Worm (Caenorhabditis elegans) whole organism, L1 larva: ENCODE measurements around the gene F45D3.4.

Source experiments
- C04F5.9 ChIP-seq: sonication (generic microtip); optimal IDR thresholded peaks from 2 replicates; lab custom pipeline; 2016; ENCODE audit warnings: missing genetic modification characterization, missing compliant biosample characterization
- C16A3.4 ChIP-seq: fragments of 150-350 bp; optimal IDR thresholded peaks from 2 replicates; lab custom pipeline; 2014; ENCODE audit warnings: missing biosample characterization, missing genetic modification characterization
- C34B4.2 ChIP-seq: sonication (generic microtip); optimal IDR thresholded peaks from 2 replicates; lab custom pipeline; 2017; ENCODE audit warnings: mild to moderate bottlenecking, missing genetic modification characterization, missing compliant biosample characterization
- aha-1 ChIP-seq: fragments of 150-350 bp; optimal IDR thresholded peaks from 2 replicates; lab custom pipeline; 2014; ENCODE audit warnings: missing biosample characterization, missing genetic modification characterization
- blmp-1 ChIP-seq: fragments of 150-350 bp; optimal IDR thresholded peaks from 2 replicates; lab custom pipeline; 2014; ENCODE audit warnings: missing biosample characterization, missing genetic modification characterization
- ceh-63 ChIP-seq: fragments of 200-800 bp; sonication (Bioruptor generic); optimal IDR thresholded peaks from 2 replicates; lab custom pipeline; 2018; ENCODE audit warnings: mild to moderate bottlenecking, missing genetic modification characterization, missing compliant biosample characterization
- ces-1 ChIP-seq: fragments of 150-350 bp; optimal IDR thresholded peaks from 2 replicates; lab custom pipeline; 2014; ENCODE audit warnings: missing biosample characterization, missing genetic modification reagents, missing genetic modification characterization
- elt-3 ChIP-seq, 6 experiments: fragments of 150-350 bp in 1 of 6; sonication (generic microtip); optimal IDR thresholded peaks; 2 replicates each; lab custom pipeline; 2017 to 2018; ENCODE audit warnings: missing biosample characterization in 6 of 6, missing genetic modification characterization in 6 of 6, inconsistent platforms in 1 of 6
- fkh-10 ChIP-seq: sonication (generic microtip); optimal IDR thresholded peaks from 2 replicates; lab custom pipeline; 2017; ENCODE audit warnings: missing biosample characterization, missing genetic modification reagents, missing genetic modification characterization
- fos-1 ChIP-seq: fragments of 150-350 bp; optimal IDR thresholded peaks from 2 replicates; lab custom pipeline; 2014; ENCODE audit warnings: missing biosample characterization, missing genetic modification characterization
- grh-1 ChIP-seq: fragments of 200-800 bp; sonication (Bioruptor generic); IDR thresholded peaks from 2 replicates; pipeline ENCODE4 v1.3.6; 2022; ENCODE audit warnings: missing genetic modification reagents, missing genetic modification characterization, missing compliant biosample characterization
- hlh-4 ChIP-seq: sonication (generic microtip); optimal IDR thresholded peaks from 2 replicates; lab custom pipeline; 2016; ENCODE audit warnings: mild to moderate bottlenecking, missing genetic modification characterization, missing compliant biosample characterization
- isw-1 ChIP-seq: fragments of 200-800 bp; sonication (Bioruptor generic); IDR thresholded peaks from 2 replicates; pipeline ENCODE4 v1.3.6; 2022; ENCODE audit warnings: missing genetic modification characterization, missing compliant biosample characterization
- lin-13 ChIP-seq: fragments of 150-350 bp; optimal IDR thresholded peaks from 2 replicates; lab custom pipeline; 2014; ENCODE audit warnings: missing biosample characterization, missing genetic modification reagents, missing genetic modification characterization
- lin-14 ChIP-seq: fragments of 200-800 bp; sonication (Bioruptor generic); optimal IDR thresholded peaks from 2 replicates; lab custom pipeline; 2018; ENCODE audit warnings: mild to moderate bottlenecking, missing genetic modification characterization, moderate library complexity, missing compliant biosample characterization
- lin-15B ChIP-seq: fragments of 150-350 bp; sonication (generic microtip); optimal IDR thresholded peaks from 3 replicates; lab custom pipeline; 2014; ENCODE audit warnings: missing biosample characterization, missing genetic modification characterization
- lin-35 ChIP-seq, 2 experiments: fragments of 150-350 bp; optimal IDR thresholded peaks; 2 replicates each; lab custom pipeline; 2014; ENCODE audit warnings: missing biosample characterization in 2 of 2, missing genetic modification characterization in 2 of 2, missing genetic modification reagents in 2 of 2
- lin-39 ChIP-seq: fragments of 150-350 bp; optimal IDR thresholded peaks from 2 replicates; lab custom pipeline; 2014; ENCODE audit warnings: missing biosample characterization, missing genetic modification reagents, missing genetic modification characterization
- lsy-2 ChIP-seq, 2 experiments: fragments of 150-350 bp; optimal IDR thresholded peaks; 2 replicates each; lab custom pipeline; 2014; ENCODE audit warnings: missing biosample characterization in 2 of 2, missing genetic modification characterization in 2 of 2
- mab-9 ChIP-seq: fragments of 200-800 bp; sonication (Bioruptor generic); IDR thresholded peaks from 2 replicates; pipeline ENCODE4 v1.3.6; 2022; ENCODE audit warnings: missing genetic modification reagents, missing genetic modification characterization, missing compliant biosample characterization
- mef-2 ChIP-seq: fragments of 150-350 bp; optimal IDR thresholded peaks from 2 replicates; lab custom pipeline; 2014; ENCODE audit warnings: missing biosample characterization, missing genetic modification characterization
- nhr-12 ChIP-seq: sonication (generic microtip); optimal IDR thresholded peaks from 2 replicates; lab custom pipeline; 2017; ENCODE audit warnings: missing biosample characterization, missing genetic modification characterization
- nhr-19 ChIP-seq: fragments of 200-800 bp; sonication (Bioruptor generic); conservative IDR thresholded peaks from 2 replicates; pipeline ENCODE4 v1.3.6; 2022; ENCODE audit warnings: missing genetic modification characterization, missing compliant biosample characterization
- nhr-20 ChIP-seq: sonication (generic microtip); optimal IDR thresholded peaks from 2 replicates; lab custom pipeline; 2016; ENCODE audit warnings: mild to moderate bottlenecking, missing genetic modification characterization, missing compliant biosample characterization
- nhr-237 ChIP-seq: fragments of 150-350 bp; optimal IDR thresholded peaks from 2 replicates; lab custom pipeline; 2014; ENCODE audit warnings: missing biosample characterization, missing genetic modification characterization
- nhr-71 ChIP-seq: sonication (generic microtip); optimal IDR thresholded peaks from 2 replicates; lab custom pipeline; 2016; ENCODE audit warnings: mild to moderate bottlenecking, missing genetic modification characterization, moderate library complexity, missing compliant biosample characterization
- nhr-76 ChIP-seq: sonication (generic microtip); optimal IDR thresholded peaks from 2 replicates; lab custom pipeline; 2017; ENCODE audit warnings: missing biosample characterization, missing genetic modification characterization
- nhr-84 ChIP-seq: sonication (generic microtip); optimal IDR thresholded peaks from 2 replicates; lab custom pipeline; 2017; ENCODE audit warnings: missing biosample characterization, missing genetic modification characterization
- nhr-85 ChIP-seq: sonication (generic microtip); peaks from one replicate; lab custom pipeline; 2016; ENCODE audit warnings: missing genetic modification characterization, inconsistent platforms, missing compliant biosample characterization
- nhr-90 ChIP-seq: sonication (generic microtip); optimal IDR thresholded peaks from 2 replicates; lab custom pipeline; 2016; ENCODE audit warnings: mild to moderate bottlenecking, missing genetic modification characterization, missing compliant biosample characterization; ENCODE audit not compliant: poor library complexity
- pag-3 ChIP-seq: sonication (generic microtip); optimal IDR thresholded peaks from 2 replicates; lab custom pipeline; 2017; ENCODE audit warnings: missing genetic modification characterization, mild to moderate bottlenecking, missing compliant biosample characterization, antibody characterized with exemption, borderline replicate concordance; ENCODE audit not compliant: insufficient read depth
- pax-3 ChIP-seq: fragments of 200-800 bp; sonication (Bioruptor generic); optimal IDR thresholded peaks from 2 replicates; lab custom pipeline; 2018; ENCODE audit warnings: mild to moderate bottlenecking, missing genetic modification characterization, moderate library complexity, missing compliant biosample characterization
- pqm-1 ChIP-seq: sonication (generic microtip); optimal IDR thresholded peaks from 3 replicates; lab custom pipeline; 2017; ENCODE audit warnings: missing biosample characterization, missing genetic modification characterization
- snu-23 ChIP-seq: sonication (generic microtip); optimal IDR thresholded peaks from 2 replicates; lab custom pipeline; 2016; ENCODE audit warnings: missing genetic modification characterization, missing compliant biosample characterization
- swsn-7 ChIP-seq: sonication (generic microtip); optimal IDR thresholded peaks from 2 replicates; lab custom pipeline; 2016; ENCODE audit warnings: missing genetic modification characterization, missing compliant biosample characterization
- tbx-2 ChIP-seq: sonication (generic microtip); optimal IDR thresholded peaks from 2 replicates; lab custom pipeline; 2016; ENCODE audit warnings: missing genetic modification characterization, missing compliant biosample characterization
- tlp-1 ChIP-seq: fragments of 150-350 bp; optimal IDR thresholded peaks from 2 replicates; lab custom pipeline; 2014; ENCODE audit warnings: missing biosample characterization, missing genetic modification characterization
- unc-130 ChIP-seq: fragments of 150-350 bp; optimal IDR thresholded peaks from 2 replicates; lab custom pipeline; 2017; ENCODE audit warnings: missing biosample characterization, missing genetic modification characterization, inconsistent platforms
- unc-30 ChIP-seq: sonication (generic microtip); optimal IDR thresholded peaks from 2 replicates; lab custom pipeline; 2017; ENCODE audit warnings: missing biosample characterization, missing genetic modification characterization
- unc-62 ChIP-seq: fragments of 150-350 bp; optimal IDR thresholded peaks from 2 replicates; lab custom pipeline; 2014; ENCODE audit warnings: missing biosample characterization, missing genetic modification reagents, missing genetic modification characterization
- unc-86 ChIP-seq: sonication (generic microtip); optimal IDR thresholded peaks from 2 replicates; lab custom pipeline; 2016; ENCODE audit warnings: missing genetic modification characterization, missing compliant biosample characterization
- xbp-1 ChIP-seq: sonication (generic microtip); optimal IDR thresholded peaks from 2 replicates; lab custom pipeline; 2016; ENCODE audit warnings: missing genetic modification characterization, missing compliant biosample characterization
- zag-1 ChIP-seq: fragments of 150-350 bp; optimal IDR thresholded peaks from 2 replicates; lab custom pipeline; 2014; ENCODE audit warnings: missing biosample characterization, missing genetic modification characterization
- zip-4 ChIP-seq: fragments of 200-800 bp; sonication (Bioruptor generic); optimal IDR thresholded peaks from 2 replicates; lab custom pipeline; 2018; ENCODE audit warnings: mild to moderate bottlenecking, missing genetic modification characterization, moderate library complexity, missing compliant biosample characterization
- ztf-4 ChIP-seq: fragments of 150-350 bp; optimal IDR thresholded peaks from 2 replicates; lab custom pipeline; 2014; ENCODE audit warnings: missing biosample characterization, missing genetic modification characterization

F45D3.4 gene

ce11 chrV:12556904-12557303 lies 3.9 kb upstream of the F45D3.4 start (continued):
- TF ChIP-seq unc-130 (peak; percentile 39), C04F5.9 (tag; lab: Kevin White, UChicago) (no peak), tlp-1 (tag; lab: Kevin White, UChicago) (no peak), ceh-63 (GFP tag; lab: Kevin White, UChicago) (no peak), snu-23 (GFP tag; lab: Kevin White, UChicago) (peak; percentile 25), zag-1 (tag; lab: Kevin White, UChicago) (no peak), nhr-71 (tag; lab: Kevin White, UChicago) (peak; percentile 74), ztf-4 (tag; lab: Kevin White, UChicago) (no peak), hlh-4 (tag; lab: Kevin White, UChicago) (no peak), lin-13 (GFP tag; lab: Kevin White, UChicago) (no peak), mef-2 (no peak), nhr-20 (tag; lab: Kevin White, UChicago) (peak; percentile 61), blmp-1 (tag; lab: Kevin White, UChicago) (peak; percentile 87), C34B4.2 (no peak), tbx-2 (tag; lab: Kevin White, UChicago) (peak; percentile 63), zip-4 (no peak), mab-9 (GFP tag; lab: Robert Waterston, UW) (no peak), nhr-84 (no peak), nhr-90 (peak; percentile 55), C16A3.4 (tag; lab: Kevin White, UChicago) (no peak), lin-15B (tag; lab: Kevin White, UChicago) (no peak), nhr-12 (no peak), nhr-76 (tag; lab: Kevin White, UChicago) (no peak), isw-1 (GFP tag; lab: Robert Waterston, UW) (no peak), fkh-10 (no peak), xbp-1 (tag; lab: Kevin White, UChicago) (no peak), nhr-237 (tag; lab: Kevin White, UChicago) (no peak), unc-86 (no peak), pag-3 (no peak), fos-1 (tag; lab: Kevin White, UChicago) (no peak), ces-1 (GFP tag; lab: Kevin White, UChicago) (no peak), pax-3 (tag; lab: Kevin White, UChicago) (peak; percentile 35), unc-62 (no peak), elt-3 (tag; optimal IDR thresholded peaks at IDR 0.05; lab: Kevin White, UChicago) (peak; percentile 10 to 90 (median 75)), lin-39 (no peak)
- TF ChIP-seq, all 84 proteins: peak for 18

- TF ChIP-seq isw-1 (GFP tag; lab: Robert Waterston, UW) (no peak), nhr-71 (tag; lab: Kevin White, UChicago) (peak; percentile 59), swsn-7 (tag; lab: Kevin White, UChicago) (no peak), blmp-1 (tag; lab: Kevin White, UChicago) (peak; percentile 80), unc-130 (peak; percentile 25), elt-3 (tag; optimal IDR thresholded peaks at IDR 0.05; lab: Kevin White, UChicago) (peak in 3 of 6 experiments; percentile 32 to 85 (median 59)), lin-14 (GFP tag; lab: Kevin White, UChicago) (peak; percentile 38), lin-39 (no peak), nhr-85 (tag; lab: Kevin White, UChicago) (peak; percentile 84), tbx-2 (tag; lab: Kevin White, UChicago) (peak; percentile 37), nhr-20 (tag; lab: Kevin White, UChicago) (peak; percentile 42), pqm-1 (tag; lab: Kevin White, UChicago) (no peak), lsy-2 (tag; optimal IDR thresholded peaks at IDR 0.05; lab: Kevin White, UChicago) (peak in 1 of 2 experiments; percentile 25), aha-1 (tag; lab: Kevin White, UChicago) (no peak), unc-30 (tag; lab: Kevin White, UChicago) (no peak), nhr-19 (GFP tag; lab: Robert Waterston, UW) (peak; percentile 21), unc-86 (no peak), grh-1 (0 out of 2 replicates have a peak, but pooled peaks have one; percentile 5), lin-35 (GFP tag; optimal IDR thresholded peaks at IDR 0.05; lab: Kevin White, UChicago) (peak in 1 of 2 experiments; percentile 9), nhr-90 (peak; percentile 2), snu-23 (GFP tag; lab: Kevin White, UChicago) (peak; percentile 30)
These were observed 2.9 kb upstream of the F45D3.4 start for ce11 chrV:12555872-12556271.
